Worm (Caenorhabditis elegans): ENCODE data around the gene C44H9.7.
"Not testable (repeated sequence)": the region's sequence is repeated elsewhere in the genome, so short reads cannot be mapped to it uniquely, and the experiment has no call there.

Gene C44H9.7

ce11 chrV:12877579-12877978 lies 22.9 kb upstream of the C44H9.7 start:
- TF ChIP-seq ztf-23 (GFP tag; IDR thresholded peaks at IDR 0.05) = no peak
- TF ChIP-seq T22C8.4 (GFP tag; IDR thresholded peaks at IDR 0.05) = no peak
- no peak for TF ChIP-seq flt-1 (GFP tag; IDR thresholded peaks at IDR 0.05)
- TF ChIP-seq ref-1 (GFP tag; conservative IDR thresholded peaks at IDR 0.05) = no peak
- no peak for TF ChIP-seq tab-1 (GFP tag; IDR thresholded peaks at IDR 0.05)
- TF ChIP-seq cog-1 (tag; optimal IDR thresholded peaks at IDR 0.05) = no peak
- no peak for TF ChIP-seq klf-2 (GFP tag; conservative IDR thresholded peaks at IDR 0.05)

ce11 chrV:12876708-12877107 lies 22.0 kb upstream of the C44H9.7 start:
- TF ChIP-seq ztf-23 (GFP tag; IDR thresholded peaks at IDR 0.05) = no peak

ce11 chrV:12875850-12876249 lies 21.2 kb upstream of the C44H9.7 start:
- TF ChIP-seq T22C8.4 (GFP tag; IDR thresholded peaks at IDR 0.05) (no peak), med-1 (GFP tag; optimal IDR thresholded peaks at IDR 0.05; ENCODE audit: insufficient read depth) (no peak), cog-1 (tag; optimal IDR thresholded peaks at IDR 0.05) (no peak), ztf-23 (GFP tag; IDR thresholded peaks at IDR 0.05) (no peak), tab-1 (GFP tag; IDR thresholded peaks at IDR 0.05) (no peak), ztf-29 (GFP tag; IDR thresholded peaks at IDR 0.05) (no peak), ref-1 (GFP tag; conservative IDR thresholded peaks at IDR 0.05) (no peak), klf-2 (GFP tag; conservative IDR thresholded peaks at IDR 0.05) (no peak)

ce11 chrV:12871753-12872152 lies 17.1 kb upstream of the C44H9.7 start, which contains the start of gene bus-19:
TSS of gene bus-19 (plus strand) at chrV:12872053.
- TF ChIP-seq med-1 (GFP tag; optimal IDR thresholded peaks at IDR 0.05; ENCODE audit: insufficient read depth) = no peak
- no peak for TF ChIP-seq ref-1 (GFP tag; conservative IDR thresholded peaks at IDR 0.05)
- no peak for TF ChIP-seq T22C8.4 (GFP tag; IDR thresholded peaks at IDR 0.05)
- TF ChIP-seq cog-1 (tag; optimal IDR thresholded peaks at IDR 0.05) = no peak
- no peak for TF ChIP-seq flt-1 (GFP tag; IDR thresholded peaks at IDR 0.05)
- TF ChIP-seq klf-2 (GFP tag; conservative IDR thresholded peaks at IDR 0.05) = no peak
- no peak for TF ChIP-seq ztf-23 (GFP tag; IDR thresholded peaks at IDR 0.05)
- TF ChIP-seq ztf-29 (GFP tag; IDR thresholded peaks at IDR 0.05) = no peak
- TF ChIP-seq tab-1 (GFP tag; IDR thresholded peaks at IDR 0.05) = no peak

- TF ChIP-seq ztf-23 (GFP tag; IDR thresholded peaks at IDR 0.05) = no peak
- TF ChIP-seq klf-2 (GFP tag; conservative IDR thresholded peaks at IDR 0.05) = no peak
- TF ChIP-seq tab-1 (GFP tag; IDR thresholded peaks at IDR 0.05) = no peak
- no peak for TF ChIP-seq med-1 (GFP tag; optimal IDR thresholded peaks at IDR 0.05; ENCODE audit: insufficient read depth)
- no peak for TF ChIP-seq T22C8.4 (GFP tag; IDR thresholded peaks at IDR 0.05)
- TF ChIP-seq ref-1 (GFP tag; conservative IDR thresholded peaks at IDR 0.05) = no peak
- no peak for TF ChIP-seq ztf-29 (GFP tag; IDR thresholded peaks at IDR 0.05)
- TF ChIP-seq flt-1 (GFP tag; IDR thresholded peaks at IDR 0.05) = no peak
- TF ChIP-seq cog-1 (tag; optimal IDR thresholded peaks at IDR 0.05) = no peak
Observed at ce11 chrV:12870740-12871139, 16.1 kb upstream of the C44H9.7 start.

ce11 chrV:12869948-12870347 lies 15.3 kb upstream of the C44H9.7 start, which contains the start of gene T07F10.3:
TSS of gene T07F10.3 (minus strand) at chrV:12870045.
- TF ChIP-seq ztf-29 (GFP tag; IDR thresholded peaks at IDR 0.05) = no peak
- peak; percentile 67; the same call in 1 of the 2 replicates for TF ChIP-seq klf-2 (GFP tag; conservative IDR thresholded peaks at IDR 0.05)
- TF ChIP-seq T22C8.4 (GFP tag; IDR thresholded peaks at IDR 0.05) = peak; percentile 23; the same call in 1 of the 2 replicates
- peak; percentile 87 for TF ChIP-seq ztf-23 (GFP tag; IDR thresholded peaks at IDR 0.05)
- no peak for TF ChIP-seq med-1 (GFP tag; optimal IDR thresholded peaks at IDR 0.05; ENCODE audit: insufficient read depth)
- TF ChIP-seq flt-1 (GFP tag; IDR thresholded peaks at IDR 0.05) = peak; percentile 85
- no peak for TF ChIP-seq tab-1 (GFP tag; IDR thresholded peaks at IDR 0.05)
- TF ChIP-seq cog-1 (tag; optimal IDR thresholded peaks at IDR 0.05) = peak; percentile 77
- no peak for TF ChIP-seq ref-1 (GFP tag; conservative IDR thresholded peaks at IDR 0.05)

- TF ChIP-seq cog-1 (tag; optimal IDR thresholded peaks at IDR 0.05) = no peak
Observed at ce11 chrV:12867997-12868396, 13.3 kb upstream of the C44H9.7 start, which contains the start of gene nspg-1. TSS of gene nspg-1 (minus strand) at chrV:12868097.

ce11 chrV:12865615-12866014 lies 10.9 kb upstream of the C44H9.7 start, which contains the start of gene T07F10.5:
TSS of gene T07F10.5 (plus strand) at chrV:12865915.
- TF ChIP-seq cog-1 (tag; optimal IDR thresholded peaks at IDR 0.05); ztf-23 (GFP tag; IDR thresholded peaks at IDR 0.05); flt-1 (GFP tag; IDR thresholded peaks at IDR 0.05): not testable (repeated sequence)

- TF ChIP-seq ref-1 (GFP tag; conservative IDR thresholded peaks at IDR 0.05) = no peak
- TF ChIP-seq cog-1 (tag; optimal IDR thresholded peaks at IDR 0.05) = no peak
- TF ChIP-seq tab-1 (GFP tag; IDR thresholded peaks at IDR 0.05) = no peak
- no peak for TF ChIP-seq flt-1 (GFP tag; IDR thresholded peaks at IDR 0.05)
Observed at ce11 chrV:12859144-12859543, 4.5 kb upstream of the C44H9.7 start, which contains the start of gene anp-1. TSS of gene anp-1 (plus strand) at chrV:12859444.

- TF ChIP-seq klf-2 (GFP tag; conservative IDR thresholded peaks at IDR 0.05) = no peak
- no peak for TF ChIP-seq T22C8.4 (GFP tag; IDR thresholded peaks at IDR 0.05)
- no peak for TF ChIP-seq med-1 (GFP tag; optimal IDR thresholded peaks at IDR 0.05; ENCODE audit: insufficient read depth)
- no peak for TF ChIP-seq ztf-29 (GFP tag; IDR thresholded peaks at IDR 0.05)
- no peak for TF ChIP-seq ztf-23 (GFP tag; IDR thresholded peaks at IDR 0.05)
- no peak for TF ChIP-seq cog-1 (tag; optimal IDR thresholded peaks at IDR 0.05)
- TF ChIP-seq tab-1 (GFP tag; IDR thresholded peaks at IDR 0.05) = no peak
- no peak for TF ChIP-seq ref-1 (GFP tag; conservative IDR thresholded peaks at IDR 0.05)
- TF ChIP-seq flt-1 (GFP tag; IDR thresholded peaks at IDR 0.05) = no peak
Observed at ce11 chrV:12852355-12852754, 2.3 kb downstream of the C44H9.7 start.

ce11 chrV:12849736-12850135 lies 4.9 kb downstream of the C44H9.7 start, which contains the start of gene C44H9.5:
TSS of gene C44H9.5 (minus strand) at chrV:12849864.
- TF ChIP-seq flt-1 (GFP tag; IDR thresholded peaks at IDR 0.05) = no peak
- TF ChIP-seq T22C8.4 (GFP tag; IDR thresholded peaks at IDR 0.05) = no peak
- no peak for TF ChIP-seq cog-1 (tag; optimal IDR thresholded peaks at IDR 0.05)
- TF ChIP-seq tab-1 (GFP tag; IDR thresholded peaks at IDR 0.05) = no peak
- TF ChIP-seq ztf-23 (GFP tag; IDR thresholded peaks at IDR 0.05) = no peak
- no peak for TF ChIP-seq ref-1 (GFP tag; conservative IDR thresholded peaks at IDR 0.05)
- TF ChIP-seq med-1 (GFP tag; optimal IDR thresholded peaks at IDR 0.05; ENCODE audit: insufficient read depth) = no peak
- TF ChIP-seq ztf-29 (GFP tag; IDR thresholded peaks at IDR 0.05) = no peak
- TF ChIP-seq klf-2 (GFP tag; conservative IDR thresholded peaks at IDR 0.05) = no peak
